Fruit fly (Drosophila melanogaster) whole organism, prepupa: ENCODE data around the gene bam.

Source experiments
- CG16779 ChIP-seq: fragments of 200-800 bp; sonication (Bioruptor generic); optimal IDR thresholded peaks from 3 replicates; lab custom pipeline; 2017; ENCODE audit warnings: missing biosample characterization, mild to moderate bottlenecking, missing genetic modification characterization
- Hr39 ChIP-seq: fragments of 200-800 bp; sonication (Bioruptor generic); optimal IDR thresholded peaks from 2 replicates; lab custom pipeline; 2016; ENCODE audit warnings: missing biosample characterization, missing genetic modification characterization
- Sox102F ChIP-seq: fragments of 200-800 bp; sonication (Bioruptor generic); optimal IDR thresholded peaks from 2 replicates; lab custom pipeline; 2016; ENCODE audit warnings: missing biosample characterization, mild to moderate bottlenecking, missing genetic modification characterization

DNA sequence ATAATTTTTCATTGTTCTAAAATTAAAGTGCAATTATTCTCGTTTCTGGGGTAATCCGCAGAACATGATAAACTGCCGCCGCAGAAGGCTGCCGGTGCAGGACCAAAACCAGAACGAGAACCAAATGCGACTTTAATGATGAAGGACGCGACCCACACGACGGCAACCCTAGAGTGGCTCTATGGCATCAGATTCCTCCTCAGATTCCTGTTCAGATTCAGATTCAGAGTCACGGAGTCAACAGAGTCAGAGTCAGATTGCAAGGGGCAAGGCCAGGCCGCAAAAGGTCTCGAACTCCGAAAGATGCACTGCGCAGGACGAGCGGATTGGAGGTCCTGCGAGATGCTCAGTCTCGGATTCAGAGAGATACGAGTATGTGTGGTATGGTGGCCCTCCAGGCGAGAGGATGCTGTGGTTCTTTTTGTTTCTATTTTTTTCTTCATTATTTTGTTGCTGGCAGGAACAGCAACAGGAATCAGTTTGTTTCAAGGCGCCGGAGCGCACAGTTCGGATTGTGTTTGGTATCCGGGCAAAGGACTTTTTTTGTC is 45.5 kb downstream of the bam start, which contains the start of gene CG13654:
- TF ChIP-seq Hr39 (GFP tag; lab: Kevin White, UChicago) = no peak
- TF ChIP-seq Sox102F = no peak
- TF ChIP-seq CG16779 (tag; lab: Kevin White, UChicago) = no peak
